Worm (Caenorhabditis elegans) whole organism, late embryonic: ENCODE data around the gene coh-1.

Source experiments
- F13H6.1 ChIP-seq: sonication (generic microtip); optimal IDR thresholded peaks from 2 replicates; lab custom pipeline; 2016; ENCODE audit warnings: missing genetic modification characterization, missing compliant biosample characterization
- K02D7.2 ChIP-seq: sonication (generic microtip); optimal IDR thresholded peaks from 2 replicates; lab custom pipeline; 2017; ENCODE audit warnings: mild to moderate bottlenecking, missing genetic modification characterization, missing compliant biosample characterization
- Y22D7AL.16 ChIP-seq: sonication (generic microtip); optimal IDR thresholded peaks from 2 replicates; lab custom pipeline; 2016; ENCODE audit warnings: missing genetic modification characterization, missing compliant biosample characterization
- ahr-1 ChIP-seq: sonication (generic microtip); optimal IDR thresholded peaks from 2 replicates; lab custom pipeline; 2016; ENCODE audit warnings: missing genetic modification characterization, missing compliant biosample characterization
- ama-1 ChIP-seq: fragments of 150-350 bp; optimal IDR thresholded peaks from 2 replicates; lab custom pipeline; 2014
- ceh-18 ChIP-seq: sonication (generic microtip); optimal IDR thresholded peaks from 2 replicates; lab custom pipeline; 2016; ENCODE audit warnings: missing genetic modification characterization, missing compliant biosample characterization
- ceh-19 ChIP-seq: fragments of 200-800 bp; sonication (Bioruptor generic); optimal IDR thresholded peaks from 2 replicates; lab custom pipeline; 2018; ENCODE audit warnings: mild to moderate bottlenecking, missing genetic modification characterization, missing compliant biosample characterization
- ceh-2 ChIP-seq: sonication (generic microtip); optimal IDR thresholded peaks from 2 replicates; lab custom pipeline; 2016; ENCODE audit warnings: missing genotype, missing genetic modification characterization, missing compliant biosample characterization
- ceh-22 ChIP-seq: sonication (generic microtip); optimal IDR thresholded peaks from 2 replicates; lab custom pipeline; 2017; ENCODE audit warnings: missing biosample characterization, missing genetic modification characterization
- ceh-31 ChIP-seq: sonication (generic microtip); optimal IDR thresholded peaks from 2 replicates; lab custom pipeline; 2016; ENCODE audit warnings: missing genetic modification characterization, missing compliant biosample characterization
- ceh-48 ChIP-seq: sonication (generic microtip); optimal IDR thresholded peaks from 2 replicates; lab custom pipeline; 2016; ENCODE audit warnings: missing genetic modification characterization, inconsistent platforms, missing compliant biosample characterization
- ceh-9 ChIP-seq: sonication (generic microtip); optimal IDR thresholded peaks from 2 replicates; lab custom pipeline; 2016; ENCODE audit warnings: mild to moderate bottlenecking, missing genetic modification characterization, inconsistent platforms, missing compliant biosample characterization
- che-1 ChIP-seq: sonication (generic microtip); optimal IDR thresholded peaks from 2 replicates; lab custom pipeline; 2016; ENCODE audit warnings: mild to moderate bottlenecking, missing genetic modification characterization, missing compliant biosample characterization
- dve-1 ChIP-seq: sonication (generic microtip); optimal IDR thresholded peaks from 2 replicates; lab custom pipeline; 2017; ENCODE audit warnings: antibody characterized with exemption, mild to moderate bottlenecking, missing genetic modification characterization, missing compliant biosample characterization
- elt-2 ChIP-seq: sonication (generic microtip); optimal IDR thresholded peaks from 2 replicates; lab custom pipeline; 2016; ENCODE audit warnings: missing genetic modification reagents, missing genetic modification characterization, missing compliant biosample characterization
- elt-4 ChIP-seq: sonication (generic microtip); optimal IDR thresholded peaks from 2 replicates; lab custom pipeline; 2016; ENCODE audit warnings: missing genetic modification characterization, missing compliant biosample characterization
- eyg-1 ChIP-seq: sonication (generic microtip); optimal IDR thresholded peaks from 2 replicates; lab custom pipeline; 2016; ENCODE audit warnings: missing genotype, missing genetic modification characterization, missing compliant biosample characterization
- fax-1 ChIP-seq: sonication (generic microtip); optimal IDR thresholded peaks from 2 replicates; lab custom pipeline; 2016; ENCODE audit warnings: missing genotype, missing genetic modification characterization, missing compliant biosample characterization
- fkh-10 ChIP-seq: fragments of 150-350 bp; optimal IDR thresholded peaks from 2 replicates; lab custom pipeline; 2014; ENCODE audit warnings: missing biosample characterization, missing genetic modification reagents, missing genetic modification characterization
- fkh-6 ChIP-seq: sonication (generic microtip); optimal IDR thresholded peaks from 2 replicates; lab custom pipeline; 2016; ENCODE audit warnings: missing genetic modification characterization, missing compliant biosample characterization
- gmeb-2 ChIP-seq: sonication (generic microtip); optimal IDR thresholded peaks from 2 replicates; lab custom pipeline; 2016; ENCODE audit warnings: missing genetic modification characterization, inconsistent platforms, missing compliant biosample characterization
- hlh-15 ChIP-seq: sonication (generic microtip); optimal IDR thresholded peaks from 2 replicates; lab custom pipeline; 2016; ENCODE audit warnings: missing genetic modification characterization, missing compliant biosample characterization
- hlh-30 ChIP-seq: sonication (generic microtip); optimal IDR thresholded peaks from 2 replicates; lab custom pipeline; 2017; ENCODE audit warnings: antibody characterized with exemption, missing genetic modification characterization, missing compliant biosample characterization; ENCODE audit not compliant: insufficient read depth
- hlh-8 ChIP-seq: sonication (generic microtip); optimal IDR thresholded peaks from 2 replicates; lab custom pipeline; 2016; ENCODE audit warnings: missing genotype, missing genetic modification characterization, missing compliant biosample characterization
- lim-6 ChIP-seq: sonication (generic microtip); optimal IDR thresholded peaks from 2 replicates; lab custom pipeline; 2016; ENCODE audit warnings: missing genetic modification characterization, missing compliant biosample characterization
- lin-11 ChIP-seq: fragments of 200-800 bp; sonication (Bioruptor generic); optimal IDR thresholded peaks from 2 replicates; lab custom pipeline; 2018; ENCODE audit warnings: mild to moderate bottlenecking, missing genetic modification characterization, missing compliant biosample characterization
- madf-2 ChIP-seq: sonication (generic microtip); optimal IDR thresholded peaks from 2 replicates; lab custom pipeline; 2017; ENCODE audit warnings: missing genetic modification characterization, missing compliant biosample characterization
- nhr-11 ChIP-seq: fragments of 150-350 bp; optimal IDR thresholded peaks from 2 replicates; lab custom pipeline; 2014; ENCODE audit warnings: missing biosample characterization, missing genetic modification characterization
- pat-9 ChIP-seq: fragments of 200-800 bp; sonication (Bioruptor generic); optimal IDR thresholded peaks from 2 replicates; lab custom pipeline; 2018; ENCODE audit warnings: mild to moderate bottlenecking, missing genetic modification characterization, moderate library complexity, missing compliant biosample characterization
- pax-1 ChIP-seq: fragments of 150-350 bp; optimal IDR thresholded peaks from 2 replicates; lab custom pipeline; 2014; ENCODE audit warnings: missing biosample characterization, missing genetic modification characterization
- pha-2 ChIP-seq: sonication (generic microtip); optimal IDR thresholded peaks from 2 replicates; lab custom pipeline; 2017; ENCODE audit warnings: mild to moderate bottlenecking, missing genetic modification characterization, missing compliant biosample characterization
- pros-1 ChIP-seq: fragments of 150-350 bp; optimal IDR thresholded peaks from 2 replicates; lab custom pipeline; 2014; ENCODE audit warnings: missing biosample characterization, missing genetic modification reagents, missing genetic modification characterization
- rnt-1 ChIP-seq: sonication (generic microtip); optimal IDR thresholded peaks from 2 replicates; lab custom pipeline; 2016; ENCODE audit warnings: missing genetic modification characterization, missing compliant biosample characterization
- tbx-7 ChIP-seq: sonication (generic microtip); optimal IDR thresholded peaks from 2 replicates; lab custom pipeline; 2016; ENCODE audit warnings: missing genotype, missing genetic modification characterization, missing compliant biosample characterization
- unc-42 ChIP-seq: sonication (generic microtip); optimal IDR thresholded peaks from 2 replicates; lab custom pipeline; 2016; ENCODE audit warnings: missing genotype, missing genetic modification characterization, missing compliant biosample characterization
- unc-55 ChIP-seq: sonication (generic microtip); optimal IDR thresholded peaks from 2 replicates; lab custom pipeline; 2017; ENCODE audit warnings: missing biosample characterization, missing genetic modification reagents, missing genetic modification characterization
- ztf-16 ChIP-seq: sonication (generic microtip); optimal IDR thresholded peaks from 2 replicates; lab custom pipeline; 2017; ENCODE audit warnings: missing genetic modification characterization, missing compliant biosample characterization

The coh-1 gene

ce11 chrX:7431165-7431564 lies 43.7 kb downstream of the coh-1 start, which contains the start of gene clc-2:
TSS of gene clc-2 (plus strand) at chrX:7431465.
- no peak for TF ChIP-seq K02D7.2 (tag; lab: Kevin White, UChicago)
- TF ChIP-seq ceh-19 (GFP tag; lab: Kevin White, UChicago), result no peak

ce11 chrX:7430483-7430882 lies 44.3 kb downstream of the coh-1 start:
- no peak for TF ChIP-seq hlh-8 (tag; lab: Kevin White, UChicago)
- no peak for TF ChIP-seq pha-2 (tag; lab: Kevin White, UChicago)
- TF ChIP-seq pros-1 (tag; lab: Kevin White, UChicago), result no peak
- TF ChIP-seq ama-1 (lab: Kevin White, UChicago), result no peak
- no peak for TF ChIP-seq pat-9 (tag; lab: Kevin White, UChicago)
- no peak for TF ChIP-seq elt-4 (tag; lab: Kevin White, UChicago)
- no peak for TF ChIP-seq ceh-18 (tag; lab: Kevin White, UChicago)
- TF ChIP-seq F13H6.1 (tag; lab: Kevin White, UChicago), result no peak
- no peak for TF ChIP-seq fax-1 (tag; lab: Kevin White, UChicago)
- no peak for TF ChIP-seq unc-55
- TF ChIP-seq hlh-30 (tag; lab: Kevin White, UChicago), result no peak
- no peak for TF ChIP-seq eyg-1
- TF ChIP-seq gmeb-2 (tag; lab: Kevin White, UChicago), result no peak
- no peak for TF ChIP-seq che-1 (tag; lab: Kevin White, UChicago)
- no peak for TF ChIP-seq pax-1
- no peak for TF ChIP-seq unc-42
- no peak for TF ChIP-seq ceh-9 (tag; lab: Kevin White, UChicago)
- TF ChIP-seq dve-1 (tag; lab: Kevin White, UChicago), result no peak

- TF ChIP-seq pha-2 (tag; lab: Kevin White, UChicago) (no peak), madf-2 (tag; lab: Kevin White, UChicago) (no peak), tbx-7 (tag; lab: Kevin White, UChicago) (no peak), fax-1 (tag; lab: Kevin White, UChicago) (no peak), fkh-6 (no peak), F13H6.1 (tag; lab: Kevin White, UChicago) (no peak), hlh-15 (tag; lab: Kevin White, UChicago) (no peak), ahr-1 (tag; lab: Kevin White, UChicago) (no peak), Y22D7AL.16 (no peak), ceh-9 (tag; lab: Kevin White, UChicago) (no peak), rnt-1 (tag; lab: Kevin White, UChicago) (no peak), hlh-30 (tag; lab: Kevin White, UChicago) (no peak), elt-2 (tag; lab: Kevin White, UChicago) (no peak)
Measured at ce11 chrX:7424813-7425212, 50.0 kb downstream of the coh-1 start, which contains the start of gene mnm-2. TSS of gene mnm-2 (minus strand) at chrX:7424913.

- no peak for TF ChIP-seq fkh-10 (GFP tag; lab: Kevin White, UChicago)
- TF ChIP-seq ceh-48 (tag; lab: Kevin White, UChicago), result no peak
- TF ChIP-seq che-1 (tag; lab: Kevin White, UChicago), result no peak
- TF ChIP-seq ceh-2 (tag; lab: Kevin White, UChicago), result no peak
- TF ChIP-seq eyg-1, result no peak
Measured at ce11 chrX:7420571-7420970, 54.2 kb downstream of the coh-1 start, which contains the start of gene C10A4.9. TSS of gene C10A4.9 (plus strand) at chrX:7420871.

ce11 chrX:7416082-7416481 lies 58.7 kb downstream of the coh-1 start, which contains the start of gene C10A4.1:
TSS of gene C10A4.1 (plus strand) at chrX:7416382.
- no peak for TF ChIP-seq ztf-16
- TF ChIP-seq lim-6 (tag; lab: Kevin White, UChicago), result no peak
- TF ChIP-seq hlh-8 (tag; lab: Kevin White, UChicago), result no peak
- no peak for TF ChIP-seq dve-1 (tag; lab: Kevin White, UChicago)
- TF ChIP-seq fkh-6, result no peak
- TF ChIP-seq rnt-1 (tag; lab: Kevin White, UChicago), result no peak
- TF ChIP-seq ceh-31 (tag; lab: Kevin White, UChicago), result no peak
- TF ChIP-seq gmeb-2 (tag; lab: Kevin White, UChicago), result no peak
- TF ChIP-seq lin-11 (tag; lab: Kevin White, UChicago), result no peak
- TF ChIP-seq ceh-22, result no peak
- no peak for TF ChIP-seq Y22D7AL.16
- no peak for TF ChIP-seq nhr-11 (tag; lab: Kevin White, UChicago)
